Worm (Caenorhabditis elegans) whole organism, L1 larva: Measurements from ENCODE around the gene Y66C5A.2.

Experiments
- C04F5.9 ChIP-seq: sonication (generic microtip); optimal IDR thresholded peaks from 2 replicates; lab custom pipeline; 2016; ENCODE audit warnings: missing genetic modification characterization, missing compliant biosample characterization
- C34B4.2 ChIP-seq: sonication (generic microtip); optimal IDR thresholded peaks from 2 replicates; lab custom pipeline; 2017; ENCODE audit warnings: mild to moderate bottlenecking, missing genetic modification characterization, missing compliant biosample characterization
- F16B12.6 ChIP-seq: fragments of 150-350 bp; optimal IDR thresholded peaks from 2 replicates; lab custom pipeline; 2014; ENCODE audit warnings: missing biosample characterization, missing genetic modification characterization
- Y116A8C.19 ChIP-seq: sonication (generic microtip); optimal IDR thresholded peaks from 2 replicates; lab custom pipeline; 2016; ENCODE audit warnings: missing compliant biosample characterization, missing genetic modification characterization, borderline replicate concordance
- alr-1 ChIP-seq: fragments of 200-800 bp; sonication (Bioruptor generic); optimal IDR thresholded peaks from 2 replicates; lab custom pipeline; 2018; ENCODE audit warnings: borderline replicate concordance, mild to moderate bottlenecking, missing genetic modification characterization, missing compliant biosample characterization
- aly-2 ChIP-seq: fragments of 150-350 bp; optimal IDR thresholded peaks from 2 replicates; lab custom pipeline; 2014; ENCODE audit warnings: missing biosample characterization, missing genetic modification characterization
- ama-1 ChIP-seq: fragments of 150-350 bp; optimal IDR thresholded peaks from 2 replicates; lab custom pipeline; 2014
- blmp-1 ChIP-seq: fragments of 150-350 bp; optimal IDR thresholded peaks from 2 replicates; lab custom pipeline; 2014; ENCODE audit warnings: missing biosample characterization, missing genetic modification characterization
- ceh-63 ChIP-seq: fragments of 200-800 bp; sonication (Bioruptor generic); optimal IDR thresholded peaks from 2 replicates; lab custom pipeline; 2018; ENCODE audit warnings: mild to moderate bottlenecking, missing genetic modification characterization, missing compliant biosample characterization
- ceh-8 ChIP-seq: fragments of 200-800 bp; sonication (Bioruptor generic); optimal IDR thresholded peaks from 2 replicates; lab custom pipeline; 2018; ENCODE audit warnings: mild to moderate bottlenecking, missing genetic modification characterization, moderate library complexity, missing compliant biosample characterization
- ceh-88 ChIP-seq: fragments of 200-800 bp; sonication (Bioruptor generic); IDR thresholded peaks from 2 replicates; pipeline ENCODE4 v1.3.6; 2022; ENCODE audit warnings: missing genetic modification characterization, missing compliant biosample characterization
- ceh-90 ChIP-seq: sonication (generic microtip); optimal IDR thresholded peaks from 2 replicates; lab custom pipeline; 2016; ENCODE audit warnings: missing genetic modification characterization, missing compliant biosample characterization
- ces-1 ChIP-seq: fragments of 150-350 bp; optimal IDR thresholded peaks from 2 replicates; lab custom pipeline; 2014; ENCODE audit warnings: missing biosample characterization, missing genetic modification reagents, missing genetic modification characterization
- dpl-1 ChIP-seq, 3 experiments: fragments of 150-350 bp in 2 of 3; sonication (generic microtip) in 1 of 3; optimal IDR thresholded peaks; 2 replicates each; lab custom pipeline; 2014 to 2017; ENCODE audit warnings: missing biosample characterization in 3 of 3, missing genetic modification characterization in 3 of 3, missing genetic modification reagents in 3 of 3
- dsc-1 ChIP-seq: sonication (generic microtip); optimal IDR thresholded peaks from 2 replicates; lab custom pipeline; 2016; ENCODE audit warnings: mild to moderate bottlenecking, missing genetic modification characterization, missing compliant biosample characterization
- efl-3 ChIP-seq: fragments of 200-800 bp; sonication (Bioruptor generic); optimal IDR thresholded peaks from 2 replicates; lab custom pipeline; 2018; ENCODE audit warnings: mild to moderate bottlenecking, missing genetic modification characterization, missing compliant biosample characterization
- ets-5 ChIP-seq: fragments of 200-800 bp; sonication (Bioruptor generic); IDR thresholded peaks from 2 replicates; pipeline ENCODE4 v1.3.6; 2022; ENCODE audit warnings: missing genetic modification characterization, missing compliant biosample characterization
- hlh-4 ChIP-seq: sonication (generic microtip); optimal IDR thresholded peaks from 2 replicates; lab custom pipeline; 2016; ENCODE audit warnings: mild to moderate bottlenecking, missing genetic modification characterization, missing compliant biosample characterization
- hpl-2 ChIP-seq: fragments of 150-350 bp; optimal IDR thresholded peaks from 2 replicates; lab custom pipeline; 2014; ENCODE audit warnings: missing biosample characterization, missing genetic modification reagents, missing genetic modification characterization
- isw-1 ChIP-seq: fragments of 200-800 bp; sonication (Bioruptor generic); IDR thresholded peaks from 2 replicates; pipeline ENCODE4 v1.3.6; 2022; ENCODE audit warnings: missing genetic modification characterization, missing compliant biosample characterization
- jun-1 ChIP-seq: fragments of 150-350 bp; optimal IDR thresholded peaks from 2 replicates; lab custom pipeline; 2014; ENCODE audit warnings: missing biosample characterization, missing genetic modification reagents, missing genetic modification characterization
- lin-13 ChIP-seq: fragments of 150-350 bp; optimal IDR thresholded peaks from 2 replicates; lab custom pipeline; 2014; ENCODE audit warnings: missing biosample characterization, missing genetic modification reagents, missing genetic modification characterization
- lin-14 ChIP-seq: fragments of 200-800 bp; sonication (Bioruptor generic); optimal IDR thresholded peaks from 2 replicates; lab custom pipeline; 2018; ENCODE audit warnings: mild to moderate bottlenecking, missing genetic modification characterization, moderate library complexity, missing compliant biosample characterization
- lin-15B ChIP-seq: fragments of 150-350 bp; sonication (generic microtip); optimal IDR thresholded peaks from 3 replicates; lab custom pipeline; 2014; ENCODE audit warnings: missing biosample characterization, missing genetic modification characterization
- lin-35 ChIP-seq, 2 experiments: fragments of 150-350 bp; optimal IDR thresholded peaks; 2 replicates each; lab custom pipeline; 2014; ENCODE audit warnings: missing biosample characterization in 2 of 2, missing genetic modification characterization in 2 of 2, missing genetic modification reagents in 2 of 2
- lin-39 ChIP-seq: fragments of 150-350 bp; optimal IDR thresholded peaks from 2 replicates; lab custom pipeline; 2014; ENCODE audit warnings: missing biosample characterization, missing genetic modification reagents, missing genetic modification characterization
- lsy-2 ChIP-seq, 2 experiments: fragments of 150-350 bp; optimal IDR thresholded peaks; 2 replicates each; lab custom pipeline; 2014; ENCODE audit warnings: missing biosample characterization in 2 of 2, missing genetic modification characterization in 2 of 2
- mdl-1 ChIP-seq, 2 experiments: fragments of 150-350 bp; optimal IDR thresholded peaks; 2 replicates each; lab custom pipeline; 2014 to 2017; ENCODE audit warnings: missing biosample characterization in 2 of 2, missing genetic modification characterization in 2 of 2, inconsistent platforms in 1 of 2
- mef-2 ChIP-seq: fragments of 150-350 bp; optimal IDR thresholded peaks from 2 replicates; lab custom pipeline; 2014; ENCODE audit warnings: missing biosample characterization, missing genetic modification characterization
- mep-1 ChIP-seq: fragments of 150-350 bp; optimal IDR thresholded peaks from 2 replicates; lab custom pipeline; 2014; ENCODE audit warnings: missing biosample characterization, missing genetic modification characterization
- nhr-237 ChIP-seq: fragments of 150-350 bp; optimal IDR thresholded peaks from 2 replicates; lab custom pipeline; 2014; ENCODE audit warnings: missing biosample characterization, missing genetic modification characterization
- nhr-71 ChIP-seq: sonication (generic microtip); optimal IDR thresholded peaks from 2 replicates; lab custom pipeline; 2016; ENCODE audit warnings: mild to moderate bottlenecking, missing genetic modification characterization, moderate library complexity, missing compliant biosample characterization
- nhr-76 ChIP-seq: sonication (generic microtip); optimal IDR thresholded peaks from 2 replicates; lab custom pipeline; 2017; ENCODE audit warnings: missing biosample characterization, missing genetic modification characterization
- nhr-77 ChIP-seq: fragments of 150-350 bp; optimal IDR thresholded peaks from 2 replicates; lab custom pipeline; 2014; ENCODE audit warnings: missing biosample characterization, missing genetic modification characterization
- nhr-85 ChIP-seq: sonication (generic microtip); peaks from one replicate; lab custom pipeline; 2016; ENCODE audit warnings: missing genetic modification characterization, inconsistent platforms, missing compliant biosample characterization
- nhr-90 ChIP-seq: sonication (generic microtip); optimal IDR thresholded peaks from 2 replicates; lab custom pipeline; 2016; ENCODE audit warnings: mild to moderate bottlenecking, missing genetic modification characterization, missing compliant biosample characterization; ENCODE audit not compliant: poor library complexity
- pag-3 ChIP-seq: sonication (generic microtip); optimal IDR thresholded peaks from 2 replicates; lab custom pipeline; 2017; ENCODE audit warnings: missing genetic modification characterization, mild to moderate bottlenecking, missing compliant biosample characterization, antibody characterized with exemption, borderline replicate concordance; ENCODE audit not compliant: insufficient read depth
- pax-3 ChIP-seq: fragments of 200-800 bp; sonication (Bioruptor generic); optimal IDR thresholded peaks from 2 replicates; lab custom pipeline; 2018; ENCODE audit warnings: mild to moderate bottlenecking, missing genetic modification characterization, moderate library complexity, missing compliant biosample characterization
- rnt-1 ChIP-seq: sonication (generic microtip); optimal IDR thresholded peaks from 2 replicates; lab custom pipeline; 2016; ENCODE audit warnings: mild to moderate bottlenecking, missing genetic modification characterization, moderate library complexity, missing compliant biosample characterization
- skn-1 ChIP-seq: fragments of 150-350 bp; optimal IDR thresholded peaks from 2 replicates; lab custom pipeline; 2014; ENCODE audit warnings: missing biosample characterization, missing genetic modification characterization
- snpc-4 ChIP-seq: fragments of 150-350 bp; optimal IDR thresholded peaks from 2 replicates; lab custom pipeline; 2014; ENCODE audit warnings: missing biosample characterization, missing genetic modification characterization
- snu-23 ChIP-seq: sonication (generic microtip); optimal IDR thresholded peaks from 2 replicates; lab custom pipeline; 2016; ENCODE audit warnings: missing genetic modification characterization, missing compliant biosample characterization
- sptf-1 ChIP-seq: fragments of 150-350 bp; optimal IDR thresholded peaks from 2 replicates; lab custom pipeline; 2014; ENCODE audit warnings: missing biosample characterization, missing genetic modification characterization
- sup-37 ChIP-seq: fragments of 200-800 bp; sonication (Bioruptor generic); optimal IDR thresholded peaks from 2 replicates; lab custom pipeline; 2018; ENCODE audit warnings: mild to moderate bottlenecking, missing genetic modification characterization, missing compliant biosample characterization
- unc-30 ChIP-seq: sonication (generic microtip); optimal IDR thresholded peaks from 2 replicates; lab custom pipeline; 2017; ENCODE audit warnings: missing biosample characterization, missing genetic modification characterization
- unc-62 ChIP-seq: fragments of 150-350 bp; optimal IDR thresholded peaks from 2 replicates; lab custom pipeline; 2014; ENCODE audit warnings: missing biosample characterization, missing genetic modification reagents, missing genetic modification characterization
- unc-86 ChIP-seq: sonication (generic microtip); optimal IDR thresholded peaks from 2 replicates; lab custom pipeline; 2016; ENCODE audit warnings: missing genetic modification characterization, missing compliant biosample characterization
- xbp-1 ChIP-seq: sonication (generic microtip); optimal IDR thresholded peaks from 2 replicates; lab custom pipeline; 2016; ENCODE audit warnings: missing genetic modification characterization, missing compliant biosample characterization
- zip-4 ChIP-seq: fragments of 200-800 bp; sonication (Bioruptor generic); optimal IDR thresholded peaks from 2 replicates; lab custom pipeline; 2018; ENCODE audit warnings: mild to moderate bottlenecking, missing genetic modification characterization, moderate library complexity, missing compliant biosample characterization
- ztf-11 ChIP-seq, 2 experiments: sonication (generic microtip); optimal IDR thresholded peaks; 2 replicates each; lab custom pipeline; 2016 to 2017; ENCODE audit warnings: missing genetic modification characterization in 2 of 2, missing biosample characterization in 1 of 2, missing compliant biosample characterization in 1 of 2
- ztf-4 ChIP-seq: fragments of 150-350 bp; optimal IDR thresholded peaks from 2 replicates; lab custom pipeline; 2014; ENCODE audit warnings: missing biosample characterization, missing genetic modification characterization

Gene Y66C5A.2

DNA sequence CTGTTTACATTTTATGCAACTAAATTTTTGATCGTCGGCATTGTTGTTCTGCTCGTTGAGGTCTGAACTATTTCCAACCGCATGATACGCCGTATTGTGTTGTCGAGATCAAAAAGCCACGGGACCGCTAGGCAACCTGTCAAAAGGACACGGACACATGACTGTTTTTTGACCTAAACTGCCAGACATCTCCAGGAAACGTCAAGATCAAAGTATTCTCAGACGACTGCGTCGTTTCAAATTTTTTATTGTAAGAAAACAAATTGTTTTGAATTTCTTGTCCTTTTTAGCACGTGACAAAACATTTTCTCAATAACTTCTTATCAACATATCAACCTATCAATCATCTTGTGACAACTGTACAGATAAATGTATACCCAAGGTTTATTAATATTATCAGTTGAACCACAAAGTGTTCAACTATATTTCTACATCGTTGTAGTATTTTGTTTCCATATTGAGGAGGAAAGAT lies 41.6 kb downstream of the Y66C5A.2 start (continued):
- peak; percentile 91 for TF ChIP-seq nhr-71 (tag; lab: Kevin White, UChicago)
- no peak for TF ChIP-seq C34B4.2 (tag; lab: Kevin White, UChicago)
- peak; percentile 86 for TF ChIP-seq nhr-90
- no peak for TF ChIP-seq ztf-4 (tag; lab: Kevin White, UChicago)
- no peak for TF ChIP-seq unc-62
- peak; percentile 28 for TF ChIP-seq jun-1 (tag; lab: Kevin White, UChicago)
- TF ChIP-seq ceh-63 (GFP tag; lab: Kevin White, UChicago) = peak; percentile 19
- peak; percentile 46 to 48 for TF ChIP-seq lsy-2 (tag; optimal IDR thresholded peaks at IDR 0.05; lab: Kevin White, UChicago)
- no peak for TF ChIP-seq ztf-11 (tag; optimal IDR thresholded peaks at IDR 0.05; lab: Kevin White, UChicago)
- TF ChIP-seq nhr-237 (tag; lab: Kevin White, UChicago) = no peak
- peak; percentile 71 for TF ChIP-seq snu-23 (GFP tag; lab: Kevin White, UChicago)
- TF ChIP-seq zip-4 (GFP tag; lab: Kevin White, UChicago) = no peak
- no peak for TF ChIP-seq efl-3 (GFP tag; lab: Kevin White, UChicago)
- TF ChIP-seq F16B12.6 (tag; lab: Kevin White, UChicago) = no peak
- no peak for TF ChIP-seq isw-1 (GFP tag; lab: Robert Waterston, UW)
- no peak for TF ChIP-seq ceh-88 (GFP tag; lab: Robert Waterston, UW)
- peak; percentile 76 for TF ChIP-seq lin-14 (GFP tag; lab: Kevin White, UChicago)
- no peak for TF ChIP-seq dsc-1 (tag; lab: Kevin White, UChicago)
- TF ChIP-seq aly-2 = no peak
- no peak for TF ChIP-seq sptf-1 (tag; lab: Kevin White, UChicago)
- TF ChIP-seq mep-1 = peak; percentile 56
- peak; percentile 44 for TF ChIP-seq lin-13
- no peak for TF ChIP-seq pax-3 (tag; lab: Kevin White, UChicago)
- TF ChIP-seq unc-30 (tag; lab: Kevin White, UChicago) = no peak
- no peak for TF ChIP-seq ceh-90
- TF ChIP-seq snpc-4 (tag; lab: Kevin White, UChicago) = no peak
- TF ChIP-seq skn-1 = no peak
- no peak for TF ChIP-seq Y116A8C.19 (tag; lab: Kevin White, UChicago)
- TF ChIP-seq lin-35 (GFP tag; optimal IDR thresholded peaks at IDR 0.05; lab: Kevin White, UChicago) = peak in 1 of 2 experiments; percentile 83
- no peak for TF ChIP-seq ama-1 (lab: Kevin White, UChicago)
- no peak for TF ChIP-seq ceh-8 (GFP tag; lab: Kevin White, UChicago)
- no peak for TF ChIP-seq hlh-4 (tag; lab: Kevin White, UChicago)
- TF ChIP-seq ces-1 (GFP tag; lab: Kevin White, UChicago) = no peak
- no peak for TF ChIP-seq nhr-77 (tag; lab: Kevin White, UChicago)
- no peak for TF ChIP-seq ets-5
- TF ChIP-seq hpl-2 (GFP tag; lab: Kevin White, UChicago) = no peak
- peak; percentile 10 for TF ChIP-seq rnt-1 (tag; lab: Kevin White, UChicago)

- TF ChIP-seq lin-14 (GFP tag; lab: Kevin White, UChicago) = peak; percentile 47
- no peak for TF ChIP-seq nhr-76 (tag; lab: Kevin White, UChicago)
- no peak for TF ChIP-seq xbp-1 (tag; lab: Kevin White, UChicago)
- peak; percentile 28 for TF ChIP-seq rnt-1 (tag; lab: Kevin White, UChicago)
- TF ChIP-seq unc-86 (tag; lab: Kevin White, UChicago) = no peak
- TF ChIP-seq dpl-1 (GFP tag; optimal IDR thresholded peaks at IDR 0.05; lab: Kevin White, UChicago) = no peak
- TF ChIP-seq mdl-1 (tag; optimal IDR thresholded peaks at IDR 0.05; lab: Kevin White, UChicago) = no peak
- TF ChIP-seq nhr-71 (tag; lab: Kevin White, UChicago) = peak; percentile 34
- no peak for TF ChIP-seq mef-2
- TF ChIP-seq sup-37 (GFP tag; lab: Kevin White, UChicago) = no peak
- TF ChIP-seq snu-23 (GFP tag; lab: Kevin White, UChicago) = no peak
- TF ChIP-seq C04F5.9 = no peak
- no peak for TF ChIP-seq nhr-85 (tag; lab: Kevin White, UChicago)
- TF ChIP-seq lin-39 (tag; lab: Kevin White, UChicago) = no peak
- no peak for TF ChIP-seq skn-1
- TF ChIP-seq lin-15B (tag; lab: Kevin White, UChicago) = no peak
- no peak for TF ChIP-seq alr-1 (tag; lab: Kevin White, UChicago)
- TF ChIP-seq ceh-90 = no peak
- TF ChIP-seq blmp-1 (tag; lab: Kevin White, UChicago) = peak; percentile 40
- no peak for TF ChIP-seq pag-3 (tag; lab: Kevin White, UChicago)
Measured at ce11 chrX:14503282-14503681, 42.8 kb downstream of the Y66C5A.2 start.
